Fruit fly (Drosophila melanogaster) whole organism, embryonic: ENCODE results near the gene Sf3b3.

ENCODE experiments used
- CG12769 ChIP-seq: fragments of 200-800 bp; sonication (Bioruptor generic); optimal IDR thresholded peaks from 2 replicates; lab custom pipeline; 2019; ENCODE audit warnings: missing biosample characterization, mild to moderate bottlenecking, missing genetic modification characterization, moderate library complexity
- CG13123 ChIP-seq: fragments of 200-800 bp; sonication (Bioruptor generic); optimal IDR thresholded peaks from 2 replicates; lab custom pipeline; 2016; ENCODE audit warnings: missing biosample characterization, missing genetic modification characterization
- CG13296 ChIP-seq: fragments of 200-800 bp; sonication (Bioruptor generic); optimal IDR thresholded peaks from 3 replicates; lab custom pipeline; 2018; ENCODE audit warnings: missing biosample characterization, mild to moderate bottlenecking, missing genetic modification characterization
- CG13894 ChIP-seq: fragments of 200-800 bp; sonication (Bioruptor generic); optimal IDR thresholded peaks from 3 replicates; lab custom pipeline; 2018; ENCODE audit warnings: missing biosample characterization, mild to moderate bottlenecking, missing genetic modification characterization, moderate library complexity
- CG14710 ChIP-seq: fragments of 200-800 bp; sonication (Bioruptor generic); optimal IDR thresholded peaks from 3 replicates; lab custom pipeline; 2019; ENCODE audit warnings: missing biosample characterization, mild to moderate bottlenecking, missing genetic modification characterization, moderate library complexity
- CG17612 ChIP-seq: fragments of 200-800 bp; sonication (Bioruptor generic); IDR thresholded peaks from 2 replicates; pipeline ENCODE4 v1.3.6; 2022; ENCODE audit warnings: missing biosample characterization, missing genetic modification characterization
- CG2202 ChIP-seq: fragments of 200-800 bp; sonication (Bioruptor generic); optimal IDR thresholded peaks from 2 replicates; lab custom pipeline; 2018; ENCODE audit warnings: missing biosample characterization, mild to moderate bottlenecking, missing genetic modification characterization
- CG2875 ChIP-seq: fragments of 200-800 bp; sonication (Bioruptor generic); optimal IDR thresholded peaks from 2 replicates; lab custom pipeline; 2017; ENCODE audit warnings: missing biosample characterization, mild to moderate bottlenecking, missing genetic modification characterization, missing genetic modification reagents
- CG31224 ChIP-seq: fragments of 200-800 bp; sonication (Bioruptor generic); IDR thresholded peaks from 2 replicates; pipeline ENCODE4 v1.3.6; 2022; ENCODE audit warnings: missing biosample characterization, missing genetic modification characterization
- CG31365 ChIP-seq: fragments of 200-800 bp; sonication (Bioruptor generic); optimal IDR thresholded peaks from 2 replicates; lab custom pipeline; 2018; ENCODE audit warnings: missing biosample characterization, mild to moderate bottlenecking, missing genetic modification characterization
- CG31388 ChIP-seq: fragments of 200-800 bp; sonication (Bioruptor generic); optimal IDR thresholded peaks from 2 replicates; lab custom pipeline; 2016; ENCODE audit warnings: missing biosample characterization, missing genetic modification characterization
- CG3847 ChIP-seq: fragments of 200-800 bp; sonication (Bioruptor generic); IDR thresholded peaks from 2 replicates; pipeline ENCODE4 v1.3.6; 2022; ENCODE audit warnings: missing biosample characterization, missing genetic modification characterization
- CG5180 ChIP-seq: fragments of 200-800 bp; sonication (Bioruptor generic); optimal IDR thresholded peaks from 3 replicates; lab custom pipeline; 2017; ENCODE audit warnings: missing biosample characterization, missing genetic modification characterization, mild to moderate bottlenecking, moderate library complexity, missing genetic modification reagents
- CG7839 ChIP-seq: fragments of 200-800 bp; sonication (Bioruptor generic); optimal IDR thresholded peaks from 3 replicates; lab custom pipeline; 2018; ENCODE audit warnings: missing biosample characterization, mild to moderate bottlenecking, missing genetic modification characterization, moderate library complexity
- CG7963 ChIP-seq: fragments of 200-800 bp; sonication (Bioruptor generic); IDR thresholded peaks from 3 replicates; pipeline ENCODE4 v1.3.6; 2022; ENCODE audit warnings: missing biosample characterization, missing genetic modification characterization; ENCODE audit not compliant: partially characterized antibody
- CG8290 ChIP-seq, 3 experiments: fragments of 200-800 bp; sonication (Bioruptor generic); optimal IDR thresholded peaks; 2 replicates each; lab custom pipeline; 2016 to 2019; ENCODE audit warnings: missing biosample characterization in 3 of 3, missing genetic modification characterization in 3 of 3, mild to moderate bottlenecking in 2 of 3, moderate library complexity in 1 of 3
- CG9437 ChIP-seq: fragments of 200-800 bp; sonication (Bioruptor generic); optimal IDR thresholded peaks from 2 replicates; lab custom pipeline; 2018; ENCODE audit warnings: missing biosample characterization, mild to moderate bottlenecking, missing genetic modification characterization
- E2f2 ChIP-seq: fragments of 200-800 bp; sonication (Bioruptor generic); IDR thresholded peaks from 2 replicates; pipeline ENCODE4 v1.3.6; 2022; ENCODE audit warnings: missing biosample characterization, missing genetic modification characterization
- ERR ChIP-seq: fragments of 200-800 bp; sonication (Bioruptor generic); optimal IDR thresholded peaks from 2 replicates; lab custom pipeline; 2016; ENCODE audit warnings: missing biosample characterization, missing genetic modification characterization
- Fer1 ChIP-seq: fragments of 200-800 bp; sonication (Bioruptor generic); optimal IDR thresholded peaks from 2 replicates; lab custom pipeline; 2017; ENCODE audit warnings: missing biosample characterization, mild to moderate bottlenecking, missing genetic modification characterization
- GATAe ChIP-seq: fragments of 200-800 bp; sonication (Bioruptor generic); conservative IDR thresholded peaks from 2 replicates; pipeline ENCODE4 v1.3.6; 2022; ENCODE audit warnings: missing biosample characterization, missing genetic modification characterization
- HHEX ChIP-seq: fragments of 200-800 bp; sonication (Bioruptor generic); optimal IDR thresholded peaks from 3 replicates; lab custom pipeline; 2017; ENCODE audit warnings: missing biosample characterization, mild to moderate bottlenecking, missing genetic modification characterization, missing genetic modification reagents
- HmgZ ChIP-seq: fragments of 200-800 bp; sonication (Bioruptor generic); optimal IDR thresholded peaks from 2 replicates; lab custom pipeline; 2018; ENCODE audit warnings: missing biosample characterization, mild to moderate bottlenecking, missing genetic modification characterization
- Lhr ChIP-seq: fragments of 200-800 bp; sonication (Bioruptor generic); optimal IDR thresholded peaks from 3 replicates; lab custom pipeline; 2017; ENCODE audit warnings: mild to moderate bottlenecking, missing biosample characterization, missing genetic modification reagents, missing genetic modification characterization
- Scr ChIP-seq: fragments of 200-800 bp; sonication (Bioruptor generic); IDR thresholded peaks from 2 replicates; pipeline ENCODE4 v1.3.6; 2022; ENCODE audit warnings: missing biosample characterization, missing genetic modification characterization; ENCODE audit not compliant: partially characterized antibody
- ac ChIP-seq: fragments of 200-800 bp; sonication (Bioruptor generic); optimal IDR thresholded peaks from 3 replicates; lab custom pipeline; 2017; ENCODE audit warnings: missing biosample characterization, mild to moderate bottlenecking, missing genetic modification characterization
- amos ChIP-seq: fragments of 200-800 bp; sonication (Bioruptor generic); IDR thresholded peaks from 2 replicates; pipeline ENCODE4 v1.3.6; 2022; ENCODE audit warnings: missing biosample characterization, missing genetic modification characterization; ENCODE audit not compliant: partially characterized antibody
- chinmo ChIP-seq: fragments of 200-800 bp; sonication (Bioruptor generic); IDR thresholded peaks from 4 replicates; pipeline ENCODE4 v1.3.6; 2022; ENCODE audit warnings: missing biosample characterization, missing genetic modification characterization; ENCODE audit not compliant: partially characterized antibody
- chm ChIP-seq: fragments of 200-800 bp; sonication (Bioruptor generic); IDR thresholded peaks from 2 replicates; pipeline ENCODE4 v1.3.6; 2022; ENCODE audit warnings: missing biosample characterization, missing genetic modification characterization
- dmrt99B ChIP-seq: fragments of 200-800 bp; sonication (Bioruptor generic); optimal IDR thresholded peaks from 2 replicates; lab custom pipeline; 2018; ENCODE audit warnings: missing biosample characterization, mild to moderate bottlenecking, missing genetic modification characterization, moderate library complexity
- gcm2 ChIP-seq: fragments of 200-800 bp; sonication (Bioruptor generic); optimal IDR thresholded peaks from 2 replicates; lab custom pipeline; 2016; ENCODE audit warnings: missing biosample characterization, missing genetic modification characterization
- gsb ChIP-seq: fragments of 200-800 bp; sonication (Bioruptor generic); IDR thresholded peaks from 2 replicates; pipeline ENCODE4 v1.3.6; 2022; ENCODE audit warnings: missing biosample characterization, missing genetic modification characterization
- gsb-n ChIP-seq: fragments of 200-800 bp; sonication (Bioruptor generic); optimal IDR thresholded peaks from 3 replicates; lab custom pipeline; 2018; ENCODE audit warnings: missing biosample characterization, mild to moderate bottlenecking, missing genetic modification characterization
- hth ChIP-seq: fragments of >200 bp; optimal IDR thresholded peaks from 2 replicates; lab custom pipeline; 2017; ENCODE audit warnings: inconsistent platforms
- klu ChIP-seq: fragments of 200-800 bp; sonication (Bioruptor generic); IDR thresholded peaks from 2 replicates; pipeline ENCODE4 v1.3.6; 2022; ENCODE audit warnings: missing biosample characterization, missing genetic modification characterization
- lilli ChIP-seq: fragments of 200-800 bp; sonication (Bioruptor generic); optimal IDR thresholded peaks from 3 replicates; lab custom pipeline; 2016; ENCODE audit warnings: missing biosample characterization, missing genetic modification characterization
- lmd ChIP-seq: fragments of 200-800 bp; sonication (Bioruptor generic); IDR thresholded peaks from 2 replicates; pipeline ENCODE4 v1.3.6; 2022; ENCODE audit warnings: missing biosample characterization, missing genetic modification characterization
- luna ChIP-seq: fragments of 200-800 bp; sonication (Bioruptor generic); optimal IDR thresholded peaks from 2 replicates; lab custom pipeline; 2016; ENCODE audit warnings: missing biosample characterization, missing genetic modification characterization
- mld ChIP-seq: fragments of 200-800 bp; sonication (Bioruptor generic); IDR thresholded peaks from 3 replicates; pipeline ENCODE4 v1.3.6; 2022; ENCODE audit warnings: missing biosample characterization, missing genetic modification characterization; ENCODE audit not compliant: partially characterized antibody
- psq ChIP-seq: fragments of 200-800 bp; sonication (Bioruptor generic); optimal IDR thresholded peaks from 2 replicates; lab custom pipeline; 2017; ENCODE audit warnings: missing biosample characterization, missing genetic modification characterization
- schlank ChIP-seq: fragments of 200-800 bp; sonication (Bioruptor generic); optimal IDR thresholded peaks from 2 replicates; lab custom pipeline; 2018; ENCODE audit warnings: missing biosample characterization, mild to moderate bottlenecking, missing genetic modification characterization
- sna ChIP-seq: fragments of 200-800 bp; sonication (Bioruptor generic); IDR thresholded peaks from 2 replicates; pipeline ENCODE4 v1.3.6; 2022; ENCODE audit warnings: missing biosample characterization, missing genetic modification characterization; ENCODE audit not compliant: partially characterized antibody
- stc ChIP-seq: fragments of 200-800 bp; sonication (Bioruptor generic); IDR thresholded peaks from 2 replicates; pipeline ENCODE4 v1.3.6; 2022; ENCODE audit warnings: missing biosample characterization, missing genetic modification characterization
- trem ChIP-seq: fragments of 200-800 bp; optimal IDR thresholded peaks from 3 replicates; lab custom pipeline; 2019; ENCODE audit warnings: missing biosample characterization, mild to moderate bottlenecking, missing genetic modification characterization, moderate library complexity
- wdn ChIP-seq: fragments of 200-800 bp; sonication (Bioruptor generic); IDR thresholded peaks from 2 replicates; pipeline ENCODE4 v1.3.6; 2022; ENCODE audit warnings: missing biosample characterization, missing genetic modification characterization
- wek ChIP-seq: fragments of 200-800 bp; sonication (Bioruptor generic); optimal IDR thresholded peaks from 3 replicates; lab custom pipeline; 2018; ENCODE audit warnings: missing biosample characterization, mild to moderate bottlenecking, missing genetic modification characterization, moderate library complexity
- zf30C ChIP-seq: fragments of 200-800 bp; sonication (Bioruptor generic); optimal IDR thresholded peaks from 3 replicates; lab custom pipeline; 2018; ENCODE audit warnings: missing biosample characterization, mild to moderate bottlenecking, missing genetic modification characterization

Sf3b3 gene

DNA sequence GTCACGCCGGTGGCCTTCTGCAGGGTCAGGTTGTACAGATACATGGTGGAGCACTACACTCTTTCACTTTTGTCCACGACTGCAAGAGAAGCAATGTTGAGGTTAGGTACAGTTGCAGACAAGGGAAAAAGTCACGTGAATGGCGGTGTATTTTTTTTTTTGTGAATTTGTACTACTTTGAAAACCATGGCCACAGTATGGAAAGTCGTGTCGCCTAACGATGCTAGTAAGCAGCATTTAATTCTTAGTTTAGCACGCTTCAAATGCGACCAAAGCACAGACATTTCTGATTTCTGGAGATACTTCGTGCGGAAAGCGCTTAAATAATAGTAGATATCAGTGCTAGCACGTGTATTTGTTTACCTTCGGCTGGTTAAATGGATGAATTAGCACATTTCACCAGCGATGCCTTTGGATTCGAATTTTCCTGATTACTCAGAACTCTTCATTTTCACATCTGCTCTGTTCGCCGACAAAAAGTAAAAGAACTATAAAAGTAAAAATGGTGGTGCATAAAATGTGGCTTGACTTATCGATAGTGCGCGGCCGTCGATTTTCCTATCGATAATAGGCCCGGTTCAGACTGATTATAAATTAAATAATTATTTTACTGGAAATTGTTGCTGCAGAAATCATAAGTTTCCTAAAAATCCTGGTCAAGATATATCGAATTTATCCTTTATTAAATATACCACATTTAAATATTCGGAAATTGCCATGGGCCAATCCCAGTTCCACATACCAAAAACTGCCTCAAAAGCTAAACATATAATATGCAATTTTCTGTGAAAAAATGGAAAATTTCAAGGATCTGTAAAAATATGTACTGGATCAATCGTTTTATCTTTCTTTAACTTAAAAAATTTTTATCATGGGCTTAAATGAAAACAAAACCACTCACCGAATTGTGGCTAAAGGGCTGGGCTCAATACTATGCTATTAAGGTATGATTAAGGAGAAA lies at the start of gene Sf3b3:
Sf3b3 (minus strand) TSS at position 489 of the 961 bp plus-strand sequence.
- TF ChIP-seq HHEX (GFP tag; lab: Kevin White, UChicago) (no peak), wdn (GFP tag; lab: Robert Waterston, UW) (no peak), gcm2 (GFP tag; lab: Kevin White, UChicago) (no peak), CG9437 (GFP tag; lab: Kevin White, UChicago) (no peak), CG5180 (no peak), CG13123 (GFP tag; lab: Kevin White, UChicago) (no peak), CG2875 (GFP tag; lab: Kevin White, UChicago) (no peak), chm (peak; percentile 58; the same call in 1 of the 2 replicates), luna (peak; percentile 13), GATAe (no peak), klu (GFP tag; lab: Robert Waterston, UW) (no peak), Lhr (GFP tag; lab: Kevin White, UChicago) (no peak), CG31224 (GFP tag; lab: Robert Waterston, UW) (no peak; the same call in 1 of the 2 replicates), ERR (GFP tag; lab: Kevin White, UChicago) (no peak), sna (GFP tag; lab: Robert Waterston, UW) (no peak), CG31365 (no peak), schlank (tag; lab: Kevin White, UChicago) (no peak), Fer1 (GFP tag; lab: Kevin White, UChicago) (peak; percentile 43), CG7963 (GFP tag; lab: Robert Waterston, UW) (peak; percentile 60; the same call in 1 of the 3 replicates), lilli (GFP tag; lab: Kevin White, UChicago) (peak; percentile 17), mld (GFP tag; lab: Robert Waterston, UW) (peak; percentile 62; the same call in 1 of the 3 replicates), trem (peak; percentile 28), hth (lab: Kevin White, UChicago) (no peak), Scr (GFP tag; lab: Robert Waterston, UW) (peak; percentile 61), CG8290 (GFP tag; optimal IDR thresholded peaks at IDR 0.05; lab: Kevin White, UChicago) (no peak), CG8290 (tag; optimal IDR thresholded peaks at IDR 0.05; lab: Kevin White, UChicago) (no peak), CG31388 (GFP tag; lab: Kevin White, UChicago) (no peak), CG14710 (tag; lab: Kevin White, UChicago) (peak; percentile 27), chinmo (GFP tag; lab: Robert Waterston, UW) (0 out of 4 replicates have a peak, but pooled peaks have one; percentile 10), zf30C (GFP tag; lab: Kevin White, UChicago) (no peak), HmgZ (tag; lab: Kevin White, UChicago) (no peak), CG7839 (peak; percentile 21), CG17612 (GFP tag; lab: Robert Waterston, UW) (no peak), gsb-n (no peak), CG12769 (tag; lab: Kevin White, UChicago) (no peak), E2f2 (GFP tag; lab: Robert Waterston, UW) (no peak; the same call in 1 of the 2 replicates), CG13296 (GFP tag; lab: Kevin White, UChicago) (no peak), amos (GFP tag; lab: Robert Waterston, UW) (peak; percentile 76), ac (GFP tag; lab: Kevin White, UChicago) (no peak), stc (GFP tag; lab: Robert Waterston, UW) (no peak), dmrt99B (no peak), psq (GFP tag; lab: Kevin White, UChicago) (no peak), CG13894 (peak; percentile 28), gsb (GFP tag; lab: Robert Waterston, UW) (no peak), lmd (GFP tag; lab: Robert Waterston, UW) (no peak; the same call in 1 of the 2 replicates), CG3847 (no peak), wek (GFP tag; lab: Kevin White, UChicago) (no peak), CG2202 (tag; lab: Kevin White, UChicago) (no peak)
